Fruit fly (Drosophila melanogaster): ENCODE results near the gene LysP.

Gene LysP

dm6 chr3L:1170611-1171010 is 47.9 kb downstream of the LysP start:
- TF ChIP-seq CG8478 (optimal IDR thresholded peaks at IDR 0.05) (no peak), psq (optimal IDR thresholded peaks at IDR 0.05) (no peak)

dm6 chr3L:1169617-1170016 is 48.9 kb downstream of the LysP start:
- TF ChIP-seq psq (optimal IDR thresholded peaks at IDR 0.05) (no peak), pan (optimal IDR thresholded peaks at IDR 0.05) (no peak), usp (GFP tag; optimal IDR thresholded peaks at IDR 0.05) (no peak), CG8478 (optimal IDR thresholded peaks at IDR 0.05) (no peak), Dll (optimal IDR thresholded peaks at IDR 0.05) (no peak), EcR (GFP tag; optimal IDR thresholded peaks at IDR 0.05) (no peak)

dm6 chr3L:1168445-1168844 is 50.1 kb downstream of the LysP start:
- TF ChIP-seq usp (GFP tag; optimal IDR thresholded peaks at IDR 0.05) (no peak), Dll (optimal IDR thresholded peaks at IDR 0.05) (no peak), psq (optimal IDR thresholded peaks at IDR 0.05) (no peak), CG8478 (optimal IDR thresholded peaks at IDR 0.05) (no peak), EcR (GFP tag; optimal IDR thresholded peaks at IDR 0.05) (no peak), pan (optimal IDR thresholded peaks at IDR 0.05) (no peak)
